Worm (Caenorhabditis elegans) whole organism, L4/young adult: ENCODE measurements around the gene C54F6.6.

Source experiments
- W03F9.2 ChIP-seq: fragments of 150-350 bp; optimal IDR thresholded peaks from 2 replicates; lab custom pipeline; 2014; ENCODE audit warnings: missing biosample characterization, missing genetic modification characterization
- dao-5 ChIP-seq: sonication (generic microtip); optimal IDR thresholded peaks from 2 replicates; lab custom pipeline; 2016; ENCODE audit warnings: missing genotype, missing genetic modification characterization, moderate library complexity, missing compliant biosample characterization
- him-1 ChIP-seq: sonication (generic microtip); optimal IDR thresholded peaks from 2 replicates; lab custom pipeline; 2016; ENCODE audit warnings: missing genotype, missing genetic modification reagents, missing genetic modification characterization, missing compliant biosample characterization

Gene C54F6.6

ce11 chrV:7547479-7547878 lies 24.0 kb downstream of the C54F6.6 start, which contains the start of gene ftn-1:
Gene ftn-1, minus strand, starts transcription at chrV:7547579.
- TF ChIP-seq him-1 (tag; lab: Kevin White, UChicago) (no peak), W03F9.2 (tag; lab: Kevin White, UChicago) (no peak), dao-5 (no peak)

ce11 chrV:7548017-7548416 lies 24.5 kb downstream of the C54F6.6 start:
- no peak for TF ChIP-seq dao-5
- no peak for TF ChIP-seq him-1 (tag; lab: Kevin White, UChicago)
- no peak for TF ChIP-seq W03F9.2 (tag; lab: Kevin White, UChicago)

- TF ChIP-seq dao-5 (no peak), W03F9.2 (tag; lab: Kevin White, UChicago) (no peak), him-1 (tag; lab: Kevin White, UChicago) (no peak)
These were observed 28.3 kb downstream of the C54F6.6 start, which contains the start of gene F19F10.3 for ce11 chrV:7551821-7552220. Gene F19F10.3, plus strand, starts transcription at chrV:7552121.

- TF ChIP-seq W03F9.2 (tag; lab: Kevin White, UChicago): no peak
- no peak for TF ChIP-seq him-1 (tag; lab: Kevin White, UChicago)
- no peak for TF ChIP-seq dao-5
These were observed 30.4 kb downstream of the C54F6.6 start, which contains the start of gene ttr-10 for ce11 chrV:7553873-7554362. Gene ttr-10, minus strand, starts transcription at chrV:7553923.

ce11 chrV:7555875-7556274 lies 32.4 kb downstream of the C54F6.6 start:
- TF ChIP-seq him-1 (tag; lab: Kevin White, UChicago) (no peak), W03F9.2 (tag; lab: Kevin White, UChicago) (no peak), dao-5 (no peak)

- TF ChIP-seq dao-5 (no peak), him-1 (tag; lab: Kevin White, UChicago) (no peak), W03F9.2 (tag; lab: Kevin White, UChicago) (no peak)
These were observed 35.2 kb downstream of the C54F6.6 start, which contains the start of gene ets-7 for ce11 chrV:7558693-7559092. Gene ets-7, minus strand, starts transcription at chrV:7558793.

- no peak for TF ChIP-seq him-1 (tag; lab: Kevin White, UChicago)
These were observed 39.5 kb downstream of the C54F6.6 start, which contains the start of gene F19F10.1 for ce11 chrV:7562947-7563346. Gene F19F10.1, plus strand, starts transcription at chrV:7563247.

- TF ChIP-seq dao-5 (no peak), him-1 (tag; lab: Kevin White, UChicago) (no peak), W03F9.2 (tag; lab: Kevin White, UChicago) (no peak)
These were observed 46.8 kb downstream of the C54F6.6 start, which contains the start of gene clec-212 for ce11 chrV:7570290-7570689. Gene clec-212, minus strand, starts transcription at chrV:7570390.

ce11 chrV:7570955-7571354 lies 47.5 kb downstream of the C54F6.6 start, which contains the start of gene F19F10.14:
Gene F19F10.14, minus strand, starts transcription at chrV:7571055.
- TF ChIP-seq dao-5: no peak
- TF ChIP-seq him-1 (tag; lab: Kevin White, UChicago): no peak
- TF ChIP-seq W03F9.2 (tag; lab: Kevin White, UChicago): no peak
